Worm (Caenorhabditis elegans): ENCODE data around the gene F53F8.3.
A peak's percentile ranks its signal among the peaks of the same experiment; 100 is the strongest.

The F53F8.3 gene

DNA sequence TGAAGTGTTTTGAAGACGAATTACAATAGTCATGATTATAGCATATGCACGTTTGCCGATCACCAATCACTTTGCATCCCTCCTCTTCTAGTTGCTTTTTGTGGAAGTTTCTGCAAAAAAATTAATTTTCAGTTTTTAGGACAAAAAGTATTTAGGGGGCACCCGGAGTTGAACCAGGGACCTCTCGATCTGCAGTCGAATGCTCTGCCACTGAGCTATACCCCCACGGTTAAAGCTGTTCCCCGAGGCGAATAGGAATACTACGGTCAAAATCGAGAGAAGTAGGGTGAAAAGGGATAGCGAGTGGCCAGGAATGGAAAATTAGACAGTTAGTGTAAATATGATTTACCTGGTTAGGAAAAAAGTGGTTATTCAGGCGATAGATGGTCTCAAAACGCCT is 4.6 kb upstream of the F53F8.3 start (continued):
- no peak for TF ChIP-seq lag-1 (GFP tag; IDR thresholded peaks at IDR 0.05)
- TF ChIP-seq C17E4.6 (GFP tag; IDR thresholded peaks at IDR 0.05), result no peak
- peak; percentile 38 for TF ChIP-seq fkh-3 (tag; optimal IDR thresholded peaks at IDR 0.05)
- peak; percentile 70; the same call in 1 of the 2 replicates for TF ChIP-seq Y56A3A.18 (GFP tag; IDR thresholded peaks at IDR 0.05)
- peak; percentile 52 for TF ChIP-seq F57C9.4 (tag; optimal IDR thresholded peaks at IDR 0.05)
- no peak for TF ChIP-seq madf-8 (GFP tag; conservative IDR thresholded peaks at IDR 0.05)
- TF ChIP-seq lir-1 (GFP tag; conservative IDR thresholded peaks at IDR 0.05), result peak; percentile 63
- TF ChIP-seq nhr-90 (tag; optimal IDR thresholded peaks at IDR 0.05), result peak; percentile 74
- peak; percentile 10 for TF ChIP-seq nhr-80 (tag; optimal IDR thresholded peaks at IDR 0.05)
- TF ChIP-seq ama-1 (optimal IDR thresholded peaks at IDR 0.05), result no peak
- peak; percentile 18 to 75 for TF ChIP-seq ama-1 (GFP tag; optimal IDR thresholded peaks at IDR 0.05)
- peak; percentile 94 for TF ChIP-seq tbp1 (GFP tag; optimal IDR thresholded peaks at IDR 0.05)
- TF ChIP-seq B0035.1 (tag; optimal IDR thresholded peaks at IDR 0.05), result peak; percentile 8
- peak; percentile 81 for TF ChIP-seq him-1 (tag; optimal IDR thresholded peaks at IDR 0.05)
- peak; percentile 46; the same call in 1 of the 2 replicates for TF ChIP-seq attf-3 (GFP tag; conservative IDR thresholded peaks at IDR 0.05)
- TF ChIP-seq Y53F4B.3 (GFP tag; IDR thresholded peaks at IDR 0.05), result no peak
- TF ChIP-seq ccch-3 (GFP tag; optimal IDR thresholded peaks at IDR 0.05), result peak; percentile 45
- peak; percentile 56; the same call in 1 of the 2 replicates for TF ChIP-seq ekl-4 (GFP tag; IDR thresholded peaks at IDR 0.05)
- TF ChIP-seq F22D6.2 (tag; optimal IDR thresholded peaks at IDR 0.05), result no peak
- TF ChIP-seq zim-3 (tag; optimal IDR thresholded peaks at IDR 0.05), result peak; percentile 87
- TF ChIP-seq somi-1 (GFP tag; optimal IDR thresholded peaks at IDR 0.05), result peak; percentile 80
- peak; percentile 33 for TF ChIP-seq K12H6.12 (tag; optimal IDR thresholded peaks at IDR 0.05)
- peak; percentile 87 for TF ChIP-seq dox-1 (GFP tag; IDR thresholded peaks at IDR 0.05)
- TF ChIP-seq T26A5.8 (tag; optimal IDR thresholded peaks at IDR 0.05), result no peak
- TF ChIP-seq F33H1.4 (GFP tag; IDR thresholded peaks at IDR 0.05), result 0 out of 2 replicates have a peak, but pooled peaks have one; percentile 10
- TF ChIP-seq ztf-25 (GFP tag; IDR thresholded peaks at IDR 0.05), result peak; percentile 68; the same call in 1 of the 2 replicates
- TF ChIP-seq ztf-22 (GFP tag; optimal IDR thresholded peaks at IDR 0.05), result peak; percentile 11

DNA sequence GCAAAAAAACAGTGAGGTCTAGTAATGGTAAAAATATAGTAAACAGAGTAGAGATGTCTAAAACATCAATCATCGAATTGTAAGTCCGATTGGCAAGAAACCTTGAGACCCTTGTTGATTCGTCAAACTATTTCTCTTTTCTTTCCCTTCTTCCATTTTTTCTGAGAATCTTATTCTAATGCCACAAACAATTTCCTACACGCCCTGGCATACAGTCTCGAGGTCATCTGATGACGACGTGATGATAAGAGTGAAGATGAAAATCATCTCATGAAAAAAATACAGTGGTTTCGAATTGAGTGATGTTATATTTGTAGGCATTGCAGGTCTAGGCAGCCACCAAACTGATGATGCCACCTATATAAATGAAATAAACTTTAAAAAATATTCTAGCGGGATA is 3.6 kb upstream of the F53F8.3 start:
- TF ChIP-seq gei-17 (GFP tag; optimal IDR thresholded peaks at IDR 0.05), result no peak
- TF ChIP-seq ZK185.1 (tag; optimal IDR thresholded peaks at IDR 0.05; ENCODE audit: poor library complexity, severe bottlenecking), result no peak
- no peak for TF ChIP-seq die-1 (tag; optimal IDR thresholded peaks at IDR 0.05)
- TF ChIP-seq mes-4 (tag; optimal IDR thresholded peaks at IDR 0.05), result no peak
- TF ChIP-seq Y53G8AR.9 (GFP tag; conservative IDR thresholded peaks at IDR 0.05), result no peak
- TF ChIP-seq ets-4 (GFP tag; optimal IDR thresholded peaks at IDR 0.05), result no peak

DNA sequence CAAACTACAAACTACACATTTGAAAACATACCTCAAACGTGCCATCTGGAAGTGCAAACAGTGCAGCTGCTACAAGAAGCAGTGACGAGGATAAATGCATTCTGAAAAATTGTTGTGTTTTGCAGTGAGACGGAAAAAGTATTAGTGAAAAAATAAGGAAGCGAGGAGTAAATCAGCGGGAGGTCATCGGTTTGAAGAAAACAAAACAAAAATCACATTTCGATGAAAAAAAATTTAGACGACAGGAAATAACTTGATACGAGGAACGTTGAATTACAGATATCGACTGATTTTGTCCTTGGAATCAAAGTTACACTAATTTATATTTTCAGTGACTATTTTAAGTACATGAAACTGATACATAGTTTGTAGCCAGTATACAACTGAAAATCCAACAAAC is 2.3 kb upstream of the F53F8.3 start, which contains the start of gene F53F8.4:
F53F8.4 (minus strand) TSS at position 101 of the 400 bp plus-strand sequence.
- no peak for TF ChIP-seq sptf-2 (GFP tag; optimal IDR thresholded peaks at IDR 0.05)
- TF ChIP-seq C17E4.6 (GFP tag; IDR thresholded peaks at IDR 0.05), result no peak
- no peak for TF ChIP-seq cebp-2 (GFP tag; IDR thresholded peaks at IDR 0.05)
- no peak for TF ChIP-seq madf-3 (GFP tag; IDR thresholded peaks at IDR 0.05)
- TF ChIP-seq pha-4 (tag; optimal IDR thresholded peaks at IDR 0.05), result no peak
- TF ChIP-seq snpc-3.4 (tag; optimal IDR thresholded peaks at IDR 0.05), result no peak
- no peak for TF ChIP-seq snpc-4 (GFP tag; optimal IDR thresholded peaks at IDR 0.05)
- TF ChIP-seq snpc-4 (tag; optimal IDR thresholded peaks at IDR 0.05), result no peak
- TF ChIP-seq repo-1 (tag; optimal IDR thresholded peaks at IDR 0.05), result no peak
- no peak for TF ChIP-seq ekl-4 (GFP tag; IDR thresholded peaks at IDR 0.05)
- no peak for TF ChIP-seq F52B5.7 (tag; optimal IDR thresholded peaks at IDR 0.05)
- TF ChIP-seq him-1 (tag; optimal IDR thresholded peaks at IDR 0.05), result no peak
- TF ChIP-seq lin-35 (GFP tag; optimal IDR thresholded peaks at IDR 0.05), result no peak
- no peak for TF ChIP-seq ceh-40 (GFP tag; IDR thresholded peaks at IDR 0.05)
- TF ChIP-seq F37B4.10 (GFP tag; IDR thresholded peaks at IDR 0.05), result no peak
- no peak for TF ChIP-seq dpl-1 (GFP tag; optimal IDR thresholded peaks at IDR 0.05)
- TF ChIP-seq mcd-1 (GFP tag; IDR thresholded peaks at IDR 0.05), result no peak
